Worm (Caenorhabditis elegans) whole organism, midembryonic: ENCODE data around the gene nhr-20.

Experiments used
- T22C8.4 ChIP-seq: fragments of 200-800 bp; sonication (Bioruptor generic); IDR thresholded peaks from 2 replicates; pipeline ENCODE4 v1.3.6; 2022; ENCODE audit warnings: missing genetic modification characterization, missing compliant biosample characterization
- cog-1 ChIP-seq: sonication (generic microtip); optimal IDR thresholded peaks from 2 replicates; lab custom pipeline; 2016; ENCODE audit warnings: missing genetic modification characterization, missing compliant biosample characterization
- flt-1 ChIP-seq: fragments of 200-800 bp; sonication (Bioruptor generic); IDR thresholded peaks from 2 replicates; pipeline ENCODE4 v1.3.6; 2022; ENCODE audit warnings: missing genetic modification characterization, missing compliant biosample characterization
- klf-2 ChIP-seq: fragments of 200-800 bp; sonication (Bioruptor generic); conservative IDR thresholded peaks from 2 replicates; pipeline ENCODE4 v1.3.6; 2022; ENCODE audit warnings: missing genetic modification reagents, missing genetic modification characterization, missing compliant biosample characterization
- med-1 ChIP-seq: sonication (generic microtip); optimal IDR thresholded peaks from 2 replicates; lab custom pipeline; 2017; ENCODE audit warnings: missing genetic modification characterization, mild to moderate bottlenecking, missing compliant biosample characterization, antibody characterized with exemption, missing genetic modification reagents; ENCODE audit not compliant: insufficient read depth
- ref-1 ChIP-seq: fragments of 200-800 bp; sonication (Bioruptor generic); conservative IDR thresholded peaks from 2 replicates; pipeline ENCODE4 v1.3.6; 2022; ENCODE audit warnings: missing genetic modification reagents, missing genetic modification characterization, missing compliant biosample characterization
- tab-1 ChIP-seq: fragments of 200-800 bp; sonication (Bioruptor generic); IDR thresholded peaks from 2 replicates; pipeline ENCODE4 v1.3.6; 2022; ENCODE audit warnings: missing genetic modification characterization, missing compliant biosample characterization
- ztf-23 ChIP-seq: fragments of 200-800 bp; sonication (Bioruptor generic); IDR thresholded peaks from 2 replicates; pipeline ENCODE4 v1.3.6; 2022; ENCODE audit warnings: missing genetic modification reagents, missing genetic modification characterization, missing compliant biosample characterization
- ztf-29 ChIP-seq: fragments of 200-800 bp; sonication (Bioruptor generic); IDR thresholded peaks from 2 replicates; pipeline ENCODE4 v1.3.6; 2022; ENCODE audit warnings: missing genetic modification reagents, missing genetic modification characterization, missing compliant biosample characterization

Gene nhr-20

ce11 chrIII:4190241-4190640 is 42.8 kb downstream of the nhr-20 start, which contains the start of gene spp-28:
Gene spp-28, minus strand, starts transcription at chrIII:4190341.
- TF ChIP-seq cog-1 (tag; lab: Kevin White, UChicago), result no peak
- no peak for TF ChIP-seq ztf-29 (GFP tag; lab: Robert Waterston, UW)
- TF ChIP-seq klf-2 (GFP tag; lab: Robert Waterston, UW), result no peak
- no peak for TF ChIP-seq T22C8.4 (GFP tag; lab: Robert Waterston, UW)
- no peak for TF ChIP-seq ref-1 (GFP tag; lab: Robert Waterston, UW)
- TF ChIP-seq med-1 (GFP tag; lab: Kevin White, UChicago), result no peak
- no peak for TF ChIP-seq tab-1 (GFP tag; lab: Robert Waterston, UW)
- no peak for TF ChIP-seq flt-1 (GFP tag; lab: Robert Waterston, UW)
- TF ChIP-seq ztf-23, result no peak

DNA sequence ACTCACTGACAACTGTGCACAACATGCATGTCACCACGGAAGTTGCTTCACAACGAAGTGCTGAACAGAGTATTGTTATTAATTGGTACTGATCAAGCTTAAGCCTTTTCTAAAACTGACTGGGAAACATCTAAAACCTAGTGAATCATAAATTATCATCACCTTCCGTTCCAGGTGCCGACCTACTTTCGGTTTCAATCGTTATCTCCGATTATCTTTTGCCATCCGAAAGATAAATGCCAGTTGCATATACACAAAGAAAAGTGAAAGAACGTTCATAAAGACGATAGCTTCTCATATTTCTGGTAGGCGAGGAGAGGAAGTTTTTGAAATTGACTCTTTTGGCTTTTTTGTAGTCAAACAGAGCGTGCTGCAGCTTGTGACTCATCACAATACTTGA is 43.4 kb downstream of the nhr-20 start:
- TF ChIP-seq ztf-29 (GFP tag; lab: Robert Waterston, UW), result 0 out of 2 replicates have a peak, but pooled peaks have one; percentile 37
- no peak for TF ChIP-seq tab-1 (GFP tag; lab: Robert Waterston, UW)
- TF ChIP-seq ref-1 (GFP tag; lab: Robert Waterston, UW), result no peak

DNA sequence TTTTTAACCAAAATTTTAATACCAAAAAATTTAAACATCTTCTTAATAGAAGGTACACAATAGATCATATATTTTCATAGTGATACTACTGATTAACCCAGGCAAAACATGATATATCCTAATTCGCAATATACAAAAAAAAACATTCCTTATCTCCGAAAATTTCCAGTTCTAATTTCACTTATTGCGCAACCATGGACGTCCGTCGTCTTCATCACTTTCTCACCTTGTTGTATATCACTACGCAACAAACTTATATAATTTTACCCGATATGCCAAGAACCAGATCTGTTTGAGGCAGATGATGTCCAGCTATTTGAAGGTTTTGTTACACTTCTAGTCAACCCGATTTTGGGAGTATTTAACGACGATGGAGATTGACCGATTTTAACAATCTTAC is 45.2 kb downstream of the nhr-20 start, which contains the start of gene R74.2:
Gene R74.2, plus strand, starts transcription at position 316 of the 400 bp plus-strand sequence.
- TF ChIP-seq cog-1 (tag; lab: Kevin White, UChicago) (no peak), med-1 (GFP tag; lab: Kevin White, UChicago) (no peak), ztf-23 (no peak), ztf-29 (GFP tag; lab: Robert Waterston, UW) (no peak), tab-1 (GFP tag; lab: Robert Waterston, UW) (no peak), ref-1 (GFP tag; lab: Robert Waterston, UW) (no peak), klf-2 (GFP tag; lab: Robert Waterston, UW) (no peak), T22C8.4 (GFP tag; lab: Robert Waterston, UW) (no peak), flt-1 (GFP tag; lab: Robert Waterston, UW) (no peak)

- TF ChIP-seq ztf-23 (no peak), T22C8.4 (GFP tag; lab: Robert Waterston, UW) (0 out of 2 replicates have a peak, but pooled peaks have one; percentile 19)
Observed at ce11 chrIII:4186751-4187309, 46.2 kb downstream of the nhr-20 start, which contains the start of gene lars-1. Gene lars-1, minus strand, starts transcription at chrIII:4186801.

ce11 chrIII:4181338-4181737 is 51.7 kb downstream of the nhr-20 start, which contains the start of gene C16C10.1:
Gene C16C10.1, minus strand, starts transcription at chrIII:4181438.
- TF ChIP-seq T22C8.4 (GFP tag; lab: Robert Waterston, UW), result no peak
- TF ChIP-seq klf-2 (GFP tag; lab: Robert Waterston, UW), result no peak
- TF ChIP-seq ref-1 (GFP tag; lab: Robert Waterston, UW), result no peak
- no peak for TF ChIP-seq tab-1 (GFP tag; lab: Robert Waterston, UW)
- no peak for TF ChIP-seq med-1 (GFP tag; lab: Kevin White, UChicago)
